Worm (Caenorhabditis elegans) whole organism, L4 larva: ENCODE data around the gene cex-1.
A peak's percentile ranks its signal among the peaks of the same experiment; 100 is the strongest.

Source experiments
- F26F4.8 ChIP-seq: fragments of 200-800 bp; sonication (Bioruptor generic); conservative IDR thresholded peaks from 2 replicates; pipeline ENCODE4 v1.3.6; 2022; ENCODE audit warnings: missing genetic modification characterization, missing compliant biosample characterization
- F44E2.7 ChIP-seq: fragments of 200-800 bp; sonication (Bioruptor generic); IDR thresholded peaks from 2 replicates; pipeline ENCODE4 v2.1.2; 2022; ENCODE audit warnings: missing genetic modification characterization, missing compliant biosample characterization
- T20F7.1 ChIP-seq: fragments of 200-800 bp; sonication (Bioruptor generic); optimal IDR thresholded peaks from 2 replicates; lab custom pipeline; 2018; ENCODE audit warnings: mild to moderate bottlenecking, missing genetic modification characterization, missing compliant biosample characterization
- Y105C5A.15 ChIP-seq: fragments of 200-800 bp; sonication (Bioruptor generic); IDR thresholded peaks from 2 replicates; pipeline ENCODE4 v1.3.6; 2022; ENCODE audit warnings: missing genetic modification characterization, missing compliant biosample characterization
- Y48G9A.11 ChIP-seq: fragments of 200-800 bp; sonication (Bioruptor generic); IDR thresholded peaks from 2 replicates; pipeline ENCODE4 v1.3.6; 2022; ENCODE audit warnings: missing genetic modification reagents, missing genetic modification characterization, missing compliant biosample characterization
- aha-1 ChIP-seq: fragments of 150-350 bp; peaks from one replicate; lab custom pipeline; 2014; ENCODE audit warnings: missing biosample characterization, missing genetic modification characterization
- ceh-32 ChIP-seq: sonication (generic microtip); optimal IDR thresholded peaks from 2 replicates; lab custom pipeline; 2016; ENCODE audit warnings: mild to moderate bottlenecking, missing genetic modification characterization, missing compliant biosample characterization; ENCODE audit not compliant: poor library complexity
- ceh-62 ChIP-seq: sonication (generic microtip); optimal IDR thresholded peaks from 2 replicates; lab custom pipeline; 2017; ENCODE audit warnings: missing biosample characterization, missing genetic modification characterization
- ces-1 ChIP-seq: fragments of 150-350 bp; sonication (generic microtip); optimal IDR thresholded peaks from 4 replicates; lab custom pipeline; 2014; ENCODE audit warnings: missing biosample characterization, missing genetic modification reagents, missing genetic modification characterization
- daf-16 ChIP-seq, 3 experiments: sonication (generic microtip); optimal IDR thresholded peaks; 2 replicates each; lab custom pipeline; 2016 to 2017; ENCODE audit warnings: missing genetic modification characterization in 3 of 3, missing genetic modification reagents in 3 of 3, mild to moderate bottlenecking in 2 of 3, missing compliant biosample characterization in 2 of 3, missing biosample characterization in 1 of 3, moderate library complexity in 1 of 3
- dpl-1 ChIP-seq: fragments of 150-350 bp; optimal IDR thresholded peaks from 2 replicates; lab custom pipeline; 2014; ENCODE audit warnings: missing biosample characterization, missing genetic modification reagents, missing genetic modification characterization
- duxl-1 ChIP-seq: sonication (generic microtip); optimal IDR thresholded peaks from 2 replicates; lab custom pipeline; 2016; ENCODE audit warnings: mild to moderate bottlenecking, missing genetic modification characterization, moderate library complexity, missing compliant biosample characterization; ENCODE audit not compliant: poor library complexity
- dve-1 ChIP-seq: sonication (generic microtip); optimal IDR thresholded peaks from 2 replicates; lab custom pipeline; 2017; ENCODE audit warnings: antibody characterized with exemption, mild to moderate bottlenecking, missing genetic modification characterization, missing compliant biosample characterization; ENCODE audit not compliant: insufficient read depth
- hif-1 ChIP-seq, 2 experiments: sonication (generic microtip); optimal IDR thresholded peaks; 2 replicates each; lab custom pipeline; 2016 to 2017; ENCODE audit warnings: missing compliant biosample characterization in 2 of 2, missing genetic modification characterization in 2 of 2, missing genetic modification reagents in 2 of 2, missing genotype in 2 of 2, mild to moderate bottlenecking in 1 of 2
- hlh-11 ChIP-seq: fragments of 200-800 bp; sonication (Bioruptor generic); optimal IDR thresholded peaks from 2 replicates; lab custom pipeline; 2018; ENCODE audit warnings: mild to moderate bottlenecking, missing genetic modification characterization, missing compliant biosample characterization
- hlh-30 ChIP-seq: sonication (generic microtip); optimal IDR thresholded peaks from 2 replicates; lab custom pipeline; 2017; ENCODE audit warnings: antibody characterized with exemption, mild to moderate bottlenecking, missing genetic modification characterization, missing compliant biosample characterization; ENCODE audit not compliant: insufficient read depth
- hmg-1.1 ChIP-seq: fragments of 200-800 bp; sonication (Bioruptor generic); IDR thresholded peaks from 2 replicates; pipeline ENCODE4 v1.3.6; 2022; ENCODE audit warnings: missing genetic modification reagents, missing genetic modification characterization, missing compliant biosample characterization
- lin-1 ChIP-seq: fragments of 200-800 bp; sonication (Bioruptor generic); IDR thresholded peaks from 2 replicates; pipeline ENCODE4 v1.3.6; 2022; ENCODE audit warnings: missing genetic modification reagents, missing genetic modification characterization, missing compliant biosample characterization
- lin-13 ChIP-seq: fragments of 150-350 bp; optimal IDR thresholded peaks from 2 replicates; lab custom pipeline; 2014; ENCODE audit warnings: missing biosample characterization, missing genetic modification reagents, missing genetic modification characterization
- lsy-2 ChIP-seq, 2 experiments: fragments of 150-350 bp in 1 of 2; sonication (generic microtip) in 1 of 2; optimal IDR thresholded peaks; 2 replicates each; lab custom pipeline; 2014 to 2017; ENCODE audit warnings: missing biosample characterization in 2 of 2, missing genetic modification characterization in 2 of 2
- mdl-1 ChIP-seq, 2 experiments: fragments of 150-350 bp in 1 of 2; sonication (generic microtip) in 1 of 2; optimal IDR thresholded peaks; 2 replicates each; lab custom pipeline; 2014 to 2017; ENCODE audit warnings: missing biosample characterization in 2 of 2, missing genetic modification characterization in 2 of 2
- mep-1 ChIP-seq: fragments of 150-350 bp; sonication (generic microtip); optimal IDR thresholded peaks from 3 replicates; lab custom pipeline; 2014; ENCODE audit warnings: missing biosample characterization, missing genetic modification characterization
- mes-2 ChIP-seq: sonication (generic microtip); optimal IDR thresholded peaks from 2 replicates; lab custom pipeline; 2016; ENCODE audit warnings: missing genotype, mild to moderate bottlenecking, missing genetic modification characterization, missing compliant biosample characterization; ENCODE audit not compliant: poor library complexity, severe bottlenecking
- mxl-2 ChIP-seq: fragments of 200-800 bp; sonication (Bioruptor generic); conservative IDR thresholded peaks from 2 replicates; pipeline ENCODE4 v1.3.6; 2022; ENCODE audit warnings: missing genetic modification reagents, missing genetic modification characterization, missing compliant biosample characterization
- mxl-3 ChIP-seq: fragments of 200-800 bp; sonication (Bioruptor generic); optimal IDR thresholded peaks from 2 replicates; lab custom pipeline; 2018; ENCODE audit warnings: mild to moderate bottlenecking, missing genetic modification characterization, missing compliant biosample characterization
- nhr-10 ChIP-seq: fragments of 150-350 bp; optimal IDR thresholded peaks from 2 replicates; lab custom pipeline; 2014; ENCODE audit warnings: missing biosample characterization, missing genetic modification characterization
- nhr-102 ChIP-seq: sonication (generic microtip); optimal IDR thresholded peaks from 2 replicates; lab custom pipeline; 2016; ENCODE audit warnings: mild to moderate bottlenecking, missing genetic modification characterization, moderate library complexity, missing compliant biosample characterization
- nhr-28 ChIP-seq: fragments of 150-350 bp; optimal IDR thresholded peaks from 2 replicates; lab custom pipeline; 2014; ENCODE audit warnings: missing biosample characterization, missing genetic modification characterization
- nhr-41 ChIP-seq: fragments of 200-800 bp; sonication (Bioruptor generic); IDR thresholded peaks from 2 replicates; pipeline ENCODE4 v1.3.6; 2022; ENCODE audit warnings: missing genetic modification reagents, missing genetic modification characterization, missing compliant biosample characterization
- nhr-48 ChIP-seq: sonication (generic microtip); optimal IDR thresholded peaks from 2 replicates; lab custom pipeline; 2016; ENCODE audit warnings: mild to moderate bottlenecking, missing genetic modification characterization, missing compliant biosample characterization
- pha-4 ChIP-seq, 2 experiments: fragments of 150-350 bp in 1 of 2; fragments of 200-800 bp in 1 of 2; sonication (Bioruptor generic) in 1 of 2; IDR thresholded peaks in 1 of 2; optimal IDR thresholded peaks in 1 of 2; 2 replicates each; pipeline versions ENCODE4 v1.3.6 to Lab custom; 2014 to 2022; ENCODE audit warnings: missing genetic modification characterization in 2 of 2, missing genetic modification reagents in 2 of 2, missing biosample characterization in 1 of 2, missing compliant biosample characterization in 1 of 2
- sdz-12 ChIP-seq: fragments of 200-800 bp; sonication (Bioruptor generic); optimal IDR thresholded peaks from 2 replicates; lab custom pipeline; 2018; ENCODE audit warnings: mild to moderate bottlenecking, missing genetic modification characterization, missing compliant biosample characterization
- unc-130 ChIP-seq: sonication (generic microtip); optimal IDR thresholded peaks from 2 replicates; lab custom pipeline; 2016; ENCODE audit warnings: missing genetic modification reagents, missing genetic modification characterization, missing compliant biosample characterization
- unc-62 ChIP-seq, 3 experiments: fragments of 150-350 bp in 1 of 3; sonication (generic microtip); optimal IDR thresholded peaks in 2 of 3; peaks in 1 of 3; 1 replicate in 1 of 3; 2 replicates in 2 of 3; lab custom pipeline; 2014 to 2017; ENCODE audit warnings: missing biosample characterization in 3 of 3, missing genetic modification characterization in 3 of 3, missing genetic modification reagents in 3 of 3, missing genotype in 1 of 3
- vab-7 ChIP-seq: fragments of 200-800 bp; sonication (Bioruptor generic); IDR thresholded peaks from 2 replicates; pipeline ENCODE4 v1.3.6; 2022; ENCODE audit warnings: missing genetic modification reagents, missing genetic modification characterization, missing compliant biosample characterization
- zfp-2 ChIP-seq: sonication (generic microtip); optimal IDR thresholded peaks from 2 replicates; lab custom pipeline; 2016; ENCODE audit warnings: mild to moderate bottlenecking, missing genetic modification characterization, missing compliant biosample characterization
- zfp-3 ChIP-seq: fragments of 200-800 bp; sonication (Bioruptor generic); conservative IDR thresholded peaks from 2 replicates; pipeline ENCODE4 v1.3.6; 2022; ENCODE audit warnings: missing genetic modification reagents, missing genetic modification characterization, missing compliant biosample characterization
- zip-11 ChIP-seq: fragments of 200-800 bp; sonication (Bioruptor generic); IDR thresholded peaks from 2 replicates; pipeline ENCODE4 v1.3.6; 2022; ENCODE audit warnings: missing genetic modification characterization, missing compliant biosample characterization
- zip-2 ChIP-seq: fragments of 150-350 bp; optimal IDR thresholded peaks from 2 replicates; lab custom pipeline; 2014; ENCODE audit warnings: missing biosample characterization, missing genetic modification characterization

The cex-1 gene

DNA sequence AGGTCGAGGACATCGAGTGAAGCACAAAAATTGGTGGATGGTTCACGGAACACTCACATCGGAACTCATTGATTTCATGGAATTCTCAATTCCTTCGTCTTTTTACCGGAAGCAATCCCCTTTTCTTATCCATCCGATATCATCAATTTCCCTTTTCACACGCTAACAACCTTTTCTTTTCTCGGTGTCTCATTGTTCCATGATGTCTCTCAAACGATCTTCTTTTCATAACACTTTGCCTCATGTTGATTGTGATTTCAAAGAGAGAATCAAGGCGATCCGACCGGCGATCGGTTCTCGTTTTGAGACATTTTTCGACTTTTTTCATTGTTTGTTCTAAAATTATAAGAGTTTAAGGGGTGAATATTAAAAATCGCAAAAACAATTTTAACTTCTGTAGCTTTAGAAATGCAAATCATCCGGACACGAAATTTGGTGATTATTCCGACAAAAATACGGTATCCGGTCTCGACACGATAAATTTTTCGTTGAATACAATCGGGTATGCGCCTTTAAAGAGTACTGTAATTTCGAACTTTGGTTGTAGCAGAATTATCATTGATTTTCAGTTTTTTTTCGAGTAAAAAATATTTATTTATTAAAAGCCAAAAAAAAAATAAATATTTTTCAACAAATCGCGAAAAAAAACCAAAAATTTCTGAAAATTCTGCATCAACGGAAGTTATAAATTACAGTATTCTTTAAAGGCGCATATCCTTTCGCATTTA, 11.4 kb downstream of the cex-1 start:
- TF ChIP-seq mxl-3 (GFP tag; lab: Kevin White, UChicago) (peak; percentile 25), nhr-28 (peak; percentile 27), ces-1 (GFP tag; lab: Kevin White, UChicago) (no peak)

- TF ChIP-seq unc-62 (GFP tag; optimal IDR thresholded peaks at IDR 0.05 in 1 of 2; lab: Kevin White, UChicago) (no peak), unc-62 (tag; optimal IDR thresholded peaks at IDR 0.05; lab: Kevin White, UChicago) (no peak), hlh-11 (tag; lab: Kevin White, UChicago) (peak; percentile 33), lsy-2 (tag; optimal IDR thresholded peaks at IDR 0.05; lab: Kevin White, UChicago) (no peak), nhr-41 (GFP tag; lab: Robert Waterston, UW) (no peak), dpl-1 (GFP tag; lab: Kevin White, UChicago) (no peak), zfp-3 (GFP tag; lab: Robert Waterston, UW) (no peak), nhr-28 (peak; percentile 55)
Measured at ce11 chrII:5459534-5459933, 12.1 kb downstream of the cex-1 start.

- TF ChIP-seq daf-16 (GFP tag; optimal IDR thresholded peaks at IDR 0.05; lab: Kevin White, UChicago) (no peak), daf-16 (tag; optimal IDR thresholded peaks at IDR 0.05; lab: Kevin White, UChicago) (peak; percentile 58), hif-1 (tag; optimal IDR thresholded peaks at IDR 0.05; lab: Kevin White, UChicago) (no peak), hmg-1.1 (GFP tag; lab: Robert Waterston, UW) (peak; percentile 30; the same call in 1 of the 2 replicates), lin-13 (GFP tag; lab: Kevin White, UChicago) (no peak), hlh-30 (tag; lab: Kevin White, UChicago) (peak; percentile 14), ceh-32 (tag; lab: Kevin White, UChicago) (no peak), aha-1 (peak; percentile 6), mes-2 (tag; lab: Kevin White, UChicago) (peak; percentile 45), mep-1 (peak; percentile 29), unc-62 (GFP tag; optimal IDR thresholded peaks at IDR 0.05 in 1 of 2; lab: Kevin White, UChicago) (peak in 1 of 2 experiments; percentile 75), unc-62 (tag; optimal IDR thresholded peaks at IDR 0.05; lab: Kevin White, UChicago) (no peak), nhr-28 (peak; percentile 33), T20F7.1 (GFP tag; lab: Kevin White, UChicago) (no peak), pha-4 (GFP tag; IDR thresholded peaks at IDR 0.05; lab: Robert Waterston, UW) (no peak), pha-4 (tag; optimal IDR thresholded peaks at IDR 0.05; lab: Kevin White, UChicago) (peak; percentile 20), dve-1 (tag; lab: Kevin White, UChicago) (peak; percentile 38), F26F4.8 (GFP tag; lab: Robert Waterston, UW) (no peak), hlh-11 (tag; lab: Kevin White, UChicago) (peak; percentile 64)
Measured at ce11 chrII:5460911-5461310, 13.4 kb downstream of the cex-1 start.

- TF ChIP-seq sdz-12 (no peak), mep-1 (peak; percentile 13), nhr-10 (tag; lab: Kevin White, UChicago) (no peak), zip-2 (tag; lab: Kevin White, UChicago) (no peak), mxl-2 (GFP tag; lab: Robert Waterston, UW) (no peak), duxl-1 (no peak), hlh-11 (tag; lab: Kevin White, UChicago) (peak; percentile 40), unc-130 (GFP tag; lab: Kevin White, UChicago) (no peak), hlh-30 (tag; lab: Kevin White, UChicago) (peak; percentile 10), hmg-1.1 (GFP tag; lab: Robert Waterston, UW) (0 out of 2 replicates have a peak, but pooled peaks have one; percentile 32), aha-1 (no peak), zfp-2 (tag; lab: Kevin White, UChicago) (no peak), dpl-1 (GFP tag; lab: Kevin White, UChicago) (no peak), nhr-102 (tag; lab: Kevin White, UChicago) (no peak), nhr-28 (peak; percentile 48), lin-1 (GFP tag; lab: Robert Waterston, UW) (no peak), zip-11 (GFP tag; lab: Robert Waterston, UW) (no peak), mdl-1 (tag; optimal IDR thresholded peaks at IDR 0.05; lab: Kevin White, UChicago) (no peak), F44E2.7 (no peak), nhr-48 (tag; lab: Kevin White, UChicago) (no peak), vab-7 (GFP tag; lab: Robert Waterston, UW) (no peak), Y105C5A.15 (GFP tag; lab: Robert Waterston, UW) (no peak), Y48G9A.11 (GFP tag; lab: Robert Waterston, UW) (no peak), ceh-62 (tag; lab: Kevin White, UChicago) (no peak)
Measured at ce11 chrII:5463692-5464300, 16.3 kb downstream of the cex-1 start.
